Worm (Caenorhabditis elegans): ENCODE measurements around the gene Y55F3AM.13.

The Y55F3AM.13 gene

ce11 chrIV:1056263-1056942, at the start of gene Y55F3AM.13, which contains the start of gene mrps-25:
Y55F3AM.13 (minus strand) TSS chrIV:1056313.
mrps-25 (plus strand) TSS chrIV:1056892.
- TF ChIP-seq F13C5.2 (tag; optimal IDR thresholded peaks at IDR 0.05): no peak
- no peak for TF ChIP-seq flt-1 (GFP tag; IDR thresholded peaks at IDR 0.05)
- TF ChIP-seq B0310.2 (tag; optimal IDR thresholded peaks at IDR 0.05): no peak
- TF ChIP-seq tra-4 (tag; optimal IDR thresholded peaks at IDR 0.05): no peak
- TF ChIP-seq scrt-1 (GFP tag; IDR thresholded peaks at IDR 0.05): no peak
- TF ChIP-seq hnd-1 (tag; optimal IDR thresholded peaks at IDR 0.05): no peak
- TF ChIP-seq hmbx-1 (tag; optimal IDR thresholded peaks at IDR 0.05): no peak
- TF ChIP-seq aly-1 (tag; optimal IDR thresholded peaks at IDR 0.05): no peak
- no peak for TF ChIP-seq ceh-13 (GFP tag; optimal IDR thresholded peaks at IDR 0.05)
- TF ChIP-seq ama-1 (optimal IDR thresholded peaks at IDR 0.05): no peak
- no peak for TF ChIP-seq tbx-11 (GFP tag; IDR thresholded peaks at IDR 0.05)
- TF ChIP-seq ceh-36 (tag; optimal IDR thresholded peaks at IDR 0.05): no peak
- TF ChIP-seq pes-1 (GFP tag; IDR thresholded peaks at IDR 0.05): no peak
- TF ChIP-seq sea-1 (GFP tag; conservative IDR thresholded peaks at IDR 0.05): no peak

- TF ChIP-seq tbx-37 (GFP tag; conservative IDR thresholded peaks at IDR 0.05): no peak
- TF ChIP-seq B0310.2 (tag; optimal IDR thresholded peaks at IDR 0.05): no peak
- no peak for TF ChIP-seq ceh-13 (GFP tag; optimal IDR thresholded peaks at IDR 0.05)
- TF ChIP-seq ceh-36 (tag; optimal IDR thresholded peaks at IDR 0.05): no peak
- no peak for TF ChIP-seq ets-7 (tag; optimal IDR thresholded peaks at IDR 0.05)
- no peak for TF ChIP-seq aly-1 (tag; optimal IDR thresholded peaks at IDR 0.05)
- no peak for TF ChIP-seq hmg-4 (GFP tag; optimal IDR thresholded peaks at IDR 0.05)
- no peak for TF ChIP-seq tra-4 (tag; optimal IDR thresholded peaks at IDR 0.05)
- TF ChIP-seq tbx-11 (GFP tag; IDR thresholded peaks at IDR 0.05): no peak
- no peak for TF ChIP-seq flt-1 (GFP tag; IDR thresholded peaks at IDR 0.05)
- TF ChIP-seq F13C5.2 (tag; optimal IDR thresholded peaks at IDR 0.05): no peak
- TF ChIP-seq sea-1 (GFP tag; conservative IDR thresholded peaks at IDR 0.05): no peak
- no peak for TF ChIP-seq pes-1 (GFP tag; IDR thresholded peaks at IDR 0.05)
These were observed 49.0 kb upstream of the Y55F3AM.13 start for ce11 chrIV:1105104-1105503.

ce11 chrIV:1104518-1104917, 48.4 kb upstream of the Y55F3AM.13 start, which contains the start of the genes C44B12.9 and C44B12.3:
C44B12.9 (minus strand) TSS chrIV:1104618.
C44B12.3 (plus strand) TSS chrIV:1104766.
- TF ChIP-seq aly-1 (tag; optimal IDR thresholded peaks at IDR 0.05) (no peak), tbx-37 (GFP tag; conservative IDR thresholded peaks at IDR 0.05) (no peak), sea-1 (GFP tag; conservative IDR thresholded peaks at IDR 0.05) (no peak), ets-7 (tag; optimal IDR thresholded peaks at IDR 0.05) (no peak), ama-1 (optimal IDR thresholded peaks at IDR 0.05) (no peak), ceh-36 (tag; optimal IDR thresholded peaks at IDR 0.05) (no peak), B0310.2 (tag; optimal IDR thresholded peaks at IDR 0.05) (no peak), tbx-11 (GFP tag; IDR thresholded peaks at IDR 0.05) (no peak), hnd-1 (tag; optimal IDR thresholded peaks at IDR 0.05) (no peak), hmbx-1 (tag; optimal IDR thresholded peaks at IDR 0.05) (no peak), scrt-1 (GFP tag; IDR thresholded peaks at IDR 0.05) (no peak), F13C5.2 (tag; optimal IDR thresholded peaks at IDR 0.05) (no peak), tra-4 (tag; optimal IDR thresholded peaks at IDR 0.05) (no peak), hmg-4 (GFP tag; optimal IDR thresholded peaks at IDR 0.05) (no peak), pes-1 (GFP tag; IDR thresholded peaks at IDR 0.05) (no peak)

ce11 chrIV:1097153-1097552, 41.0 kb upstream of the Y55F3AM.13 start, which contains the start of gene cox-18:
cox-18 (plus strand) TSS chrIV:1097453.
- TF ChIP-seq sea-1 (GFP tag; conservative IDR thresholded peaks at IDR 0.05) (no peak), tbx-37 (GFP tag; conservative IDR thresholded peaks at IDR 0.05) (no peak), scrt-1 (GFP tag; IDR thresholded peaks at IDR 0.05) (no peak), ceh-36 (tag; optimal IDR thresholded peaks at IDR 0.05) (no peak), aly-1 (tag; optimal IDR thresholded peaks at IDR 0.05) (no peak), tbx-11 (GFP tag; IDR thresholded peaks at IDR 0.05) (no peak), flt-1 (GFP tag; IDR thresholded peaks at IDR 0.05) (no peak), pes-1 (GFP tag; IDR thresholded peaks at IDR 0.05) (no peak), hmg-4 (GFP tag; optimal IDR thresholded peaks at IDR 0.05) (no peak), hmbx-1 (tag; optimal IDR thresholded peaks at IDR 0.05) (no peak), ets-7 (tag; optimal IDR thresholded peaks at IDR 0.05) (no peak), tra-4 (tag; optimal IDR thresholded peaks at IDR 0.05) (no peak), hnd-1 (tag; optimal IDR thresholded peaks at IDR 0.05) (no peak), ceh-13 (GFP tag; optimal IDR thresholded peaks at IDR 0.05) (no peak), B0310.2 (tag; optimal IDR thresholded peaks at IDR 0.05) (no peak), F13C5.2 (tag; optimal IDR thresholded peaks at IDR 0.05) (no peak), ama-1 (optimal IDR thresholded peaks at IDR 0.05) (no peak)

ce11 chrIV:1096154-1096553, 40.0 kb upstream of the Y55F3AM.13 start:
- TF ChIP-seq hmg-4 (GFP tag; optimal IDR thresholded peaks at IDR 0.05) (no peak), sea-1 (GFP tag; conservative IDR thresholded peaks at IDR 0.05) (no peak), hnd-1 (tag; optimal IDR thresholded peaks at IDR 0.05) (no peak), hmbx-1 (tag; optimal IDR thresholded peaks at IDR 0.05) (no peak), ets-7 (tag; optimal IDR thresholded peaks at IDR 0.05) (no peak), pes-1 (GFP tag; IDR thresholded peaks at IDR 0.05) (no peak), aly-1 (tag; optimal IDR thresholded peaks at IDR 0.05) (no peak), ceh-13 (GFP tag; optimal IDR thresholded peaks at IDR 0.05) (no peak), tbx-11 (GFP tag; IDR thresholded peaks at IDR 0.05) (no peak), flt-1 (GFP tag; IDR thresholded peaks at IDR 0.05) (no peak), B0310.2 (tag; optimal IDR thresholded peaks at IDR 0.05) (no peak), F13C5.2 (tag; optimal IDR thresholded peaks at IDR 0.05) (no peak)

- TF ChIP-seq tra-4 (tag; optimal IDR thresholded peaks at IDR 0.05) (no peak), pes-1 (GFP tag; IDR thresholded peaks at IDR 0.05) (0 out of 2 replicates have a peak, but pooled peaks have one; percentile 38), sea-1 (GFP tag; conservative IDR thresholded peaks at IDR 0.05) (0 out of 2 replicates have a peak, but pooled peaks have one; percentile 51), ceh-36 (tag; optimal IDR thresholded peaks at IDR 0.05) (no peak), ama-1 (optimal IDR thresholded peaks at IDR 0.05) (no peak), F13C5.2 (tag; optimal IDR thresholded peaks at IDR 0.05) (peak; percentile 94), ets-7 (tag; optimal IDR thresholded peaks at IDR 0.05) (no peak), hmg-4 (GFP tag; optimal IDR thresholded peaks at IDR 0.05) (peak; percentile 49), tbx-11 (GFP tag; IDR thresholded peaks at IDR 0.05) (peak; percentile 58; the same call in 1 of the 2 replicates), hnd-1 (tag; optimal IDR thresholded peaks at IDR 0.05) (no peak), hmbx-1 (tag; optimal IDR thresholded peaks at IDR 0.05) (peak; percentile 35), aly-1 (tag; optimal IDR thresholded peaks at IDR 0.05) (no peak), tbx-37 (GFP tag; conservative IDR thresholded peaks at IDR 0.05) (peak; percentile 51; the same call in 1 of the 2 replicates), flt-1 (GFP tag; IDR thresholded peaks at IDR 0.05) (no peak; the same call in 1 of the 2 replicates), B0310.2 (tag; optimal IDR thresholded peaks at IDR 0.05) (no peak), scrt-1 (GFP tag; IDR thresholded peaks at IDR 0.05) (peak; percentile 64; the same call in 1 of the 2 replicates), ceh-13 (GFP tag; optimal IDR thresholded peaks at IDR 0.05) (no peak)
These were observed 37.9 kb upstream of the Y55F3AM.13 start, which contains the start of the genes cct-8 and Y55F3AR.2 for ce11 chrIV:1093870-1094564. cct-8 (minus strand) TSS chrIV:1093920. Y55F3AR.2 (plus strand) TSS chrIV:1094541.
